Fruit fly (Drosophila melanogaster): ENCODE results near the gene mip130.
A peak's percentile ranks its signal among the peaks of the same experiment; 100 is the strongest.

mip130 gene

dm6 chrX:1940020-1940419 lies 32.0 kb downstream of the mip130 start, which contains the start of the genes CG3857 and CG3587:
Gene CG3857, minus strand, starts transcription at chrX:1940040.
Gene CG3587, plus strand, starts transcription at chrX:1940307.
- peak; percentile 61 for TF ChIP-seq CG9705 (GFP tag; optimal IDR thresholded peaks at IDR 0.05)
- TF ChIP-seq fru (GFP tag; optimal IDR thresholded peaks at IDR 0.05) = peak; percentile 80
- no peak for TF ChIP-seq Dfd (GFP tag; optimal IDR thresholded peaks at IDR 0.05)
- peak; percentile 82 for TF ChIP-seq br (GFP tag; optimal IDR thresholded peaks at IDR 0.05)
- peak; percentile 96 for TF ChIP-seq woc (GFP tag; optimal IDR thresholded peaks at IDR 0.05)
- TF ChIP-seq dmrt93B (GFP tag; optimal IDR thresholded peaks at IDR 0.05) = peak; percentile 69
- TF ChIP-seq OdsH (GFP tag; optimal IDR thresholded peaks at IDR 0.05) = peak; percentile 71
- TF ChIP-seq brk (GFP tag; optimal IDR thresholded peaks at IDR 0.05) = no peak
- TF ChIP-seq sv (GFP tag; optimal IDR thresholded peaks at IDR 0.05) = peak; percentile 83
- TF ChIP-seq Hnf4 (GFP tag; optimal IDR thresholded peaks at IDR 0.05) = peak; percentile 82
- no peak for TF ChIP-seq Vsx2 (GFP tag; optimal IDR thresholded peaks at IDR 0.05; ENCODE audit: partially characterized antibody)
- TF ChIP-seq ey (GFP tag; optimal IDR thresholded peaks at IDR 0.05) = peak; percentile 81
- peak; percentile 53 for TF ChIP-seq dsf (GFP tag; optimal IDR thresholded peaks at IDR 0.05; ENCODE audit: borderline replicate concordance)
- no peak for TF ChIP-seq usp (GFP tag; optimal IDR thresholded peaks at IDR 0.05)
- TF ChIP-seq Dif (GFP tag; optimal IDR thresholded peaks at IDR 0.05; ENCODE audit: partially characterized antibody) = no peak
- TF ChIP-seq Myc (optimal IDR thresholded peaks at IDR 0.05) = peak; percentile 99
- TF ChIP-seq Hr83 (GFP tag; optimal IDR thresholded peaks at IDR 0.05; ENCODE audit: poor library complexity, severe bottlenecking) = peak; percentile 18
- TF ChIP-seq HLH106 (tag; optimal IDR thresholded peaks at IDR 0.05) = peak; percentile 79
- no peak for TF ChIP-seq sage (GFP tag; optimal IDR thresholded peaks at IDR 0.05)
- no peak for TF ChIP-seq Hr78 (GFP tag; optimal IDR thresholded peaks at IDR 0.05)
- TF ChIP-seq Rel (GFP tag; optimal IDR thresholded peaks at IDR 0.05) = no peak
- TF ChIP-seq Rel (tag; optimal IDR thresholded peaks at IDR 0.05) = peak; percentile 34
- TF ChIP-seq Abd-B (GFP tag; optimal IDR thresholded peaks at IDR 0.05) = no peak
- TF ChIP-seq pan (optimal IDR thresholded peaks at IDR 0.05) = no peak
- TF ChIP-seq lola (GFP tag; optimal IDR thresholded peaks at IDR 0.05) = no peak
- TF ChIP-seq N (GFP tag; optimal IDR thresholded peaks at IDR 0.05) = no peak
- peak; percentile 62 for TF ChIP-seq GATAd (GFP tag; optimal IDR thresholded peaks at IDR 0.05)
- peak; percentile 74 for TF ChIP-seq psq (GFP tag; optimal IDR thresholded peaks at IDR 0.05)
- peak; percentile 84 for TF ChIP-seq rgr (GFP tag; optimal IDR thresholded peaks at IDR 0.05)
- peak; percentile 86 for TF ChIP-seq h (GFP tag; optimal IDR thresholded peaks at IDR 0.05)
- TF ChIP-seq tai (GFP tag; optimal IDR thresholded peaks at IDR 0.05) = no peak
- no peak for TF ChIP-seq CG32264 (GFP tag; optimal IDR thresholded peaks at IDR 0.05)
- no peak for TF ChIP-seq dl (GFP tag; optimal IDR thresholded peaks at IDR 0.05; ENCODE audit: insufficient read depth in 1 of 2, partially characterized antibody in 2 of 2)
- TF ChIP-seq jim (GFP tag; optimal IDR thresholded peaks at IDR 0.05) = no peak
- no peak for TF ChIP-seq Mio (GFP tag; optimal IDR thresholded peaks at IDR 0.05)
- TF ChIP-seq foxo (GFP tag; optimal IDR thresholded peaks at IDR 0.05) = peak in 1 of 2 experiments; percentile 83
- TF ChIP-seq Jra (GFP tag; optimal IDR thresholded peaks at IDR 0.05) = peak; percentile 60
- TF ChIP-seq CrebA (GFP tag; optimal IDR thresholded peaks at IDR 0.05; ENCODE audit: borderline replicate concordance) = no peak
- TF ChIP-seq Sp1 (GFP tag; optimal IDR thresholded peaks at IDR 0.05) = peak; percentile 79

- TF ChIP-seq Dfd (GFP tag; optimal IDR thresholded peaks at IDR 0.05) (no peak), brk (GFP tag; optimal IDR thresholded peaks at IDR 0.05) (peak; percentile 30), Dif (GFP tag; optimal IDR thresholded peaks at IDR 0.05; ENCODE audit: partially characterized antibody) (peak; percentile 78), lola (GFP tag; optimal IDR thresholded peaks at IDR 0.05) (no peak), tai (GFP tag; optimal IDR thresholded peaks at IDR 0.05) (no peak), Rel (GFP tag; optimal IDR thresholded peaks at IDR 0.05) (no peak), Rel (tag; optimal IDR thresholded peaks at IDR 0.05) (peak; percentile 16), CG32264 (GFP tag; optimal IDR thresholded peaks at IDR 0.05) (no peak), Hnf4 (GFP tag; optimal IDR thresholded peaks at IDR 0.05) (no peak), Hr83 (GFP tag; optimal IDR thresholded peaks at IDR 0.05; ENCODE audit: poor library complexity, severe bottlenecking) (peak; percentile 2), Sp1 (GFP tag; optimal IDR thresholded peaks at IDR 0.05) (peak; percentile 34), dl (GFP tag; optimal IDR thresholded peaks at IDR 0.05; ENCODE audit: insufficient read depth in 1 of 2, partially characterized antibody in 2 of 2) (peak; percentile 79), sv (GFP tag; optimal IDR thresholded peaks at IDR 0.05) (no peak), woc (GFP tag; optimal IDR thresholded peaks at IDR 0.05) (no peak), psq (GFP tag; optimal IDR thresholded peaks at IDR 0.05) (no peak), ey (GFP tag; optimal IDR thresholded peaks at IDR 0.05) (no peak), sage (GFP tag; optimal IDR thresholded peaks at IDR 0.05) (peak; percentile 61)
Observed at dm6 chrX:1941669-1942092, 33.6 kb downstream of the mip130 start, which contains the start of gene Hr4. Gene Hr4, plus strand, starts transcription at chrX:1941940.
